Worm (Caenorhabditis elegans) whole organism, L4 larva: ENCODE measurements around the gene crls-1.

Experiments
- F26F4.8 ChIP-seq: fragments of 200-800 bp; sonication (Bioruptor generic); conservative IDR thresholded peaks from 2 replicates; pipeline ENCODE4 v1.3.6; 2022; ENCODE audit warnings: missing genetic modification characterization, missing compliant biosample characterization
- F37D6.2 ChIP-seq: sonication (generic microtip); optimal IDR thresholded peaks from 2 replicates; lab custom pipeline; 2016; ENCODE audit warnings: mild to moderate bottlenecking, missing genetic modification characterization, missing compliant biosample characterization
- R02D3.7 ChIP-seq: fragments of 150-350 bp; sonication (generic microtip); optimal IDR thresholded peaks from 3 replicates; lab custom pipeline; 2014; ENCODE audit warnings: missing biosample characterization, missing genetic modification characterization
- T20F7.1 ChIP-seq: fragments of 200-800 bp; sonication (Bioruptor generic); optimal IDR thresholded peaks from 2 replicates; lab custom pipeline; 2018; ENCODE audit warnings: mild to moderate bottlenecking, missing genetic modification characterization, missing compliant biosample characterization
- T26A8.4 ChIP-seq: fragments of 200-800 bp; sonication (Bioruptor generic); IDR thresholded peaks from 2 replicates; pipeline ENCODE4 v1.3.6; 2022; ENCODE audit warnings: missing genetic modification characterization, missing compliant biosample characterization
- ZK546.5 ChIP-seq, 2 experiments: sonication (generic microtip); optimal IDR thresholded peaks; 2 replicates each; lab custom pipeline; 2017; ENCODE audit warnings: missing biosample characterization in 2 of 2, missing genetic modification characterization in 2 of 2
- aha-1 ChIP-seq: fragments of 150-350 bp; peaks from one replicate; lab custom pipeline; 2014; ENCODE audit warnings: missing biosample characterization, missing genetic modification characterization
- ama-1 ChIP-seq: fragments of 150-350 bp; optimal IDR thresholded peaks from 2 replicates; lab custom pipeline; 2014; ENCODE audit warnings: inconsistent platforms, mixed read lengths
- arid-1 ChIP-seq: fragments of 200-800 bp; sonication (Bioruptor generic); conservative IDR thresholded peaks from 2 replicates; pipeline ENCODE4 v1.3.6; 2022; ENCODE audit warnings: missing genetic modification reagents, missing genetic modification characterization, missing compliant biosample characterization
- attf-4 ChIP-seq: sonication (generic microtip); optimal IDR thresholded peaks from 3 replicates; lab custom pipeline; 2017; ENCODE audit warnings: missing biosample characterization, missing genetic modification characterization
- ceh-44 ChIP-seq: fragments of 200-800 bp; sonication (Bioruptor generic); IDR thresholded peaks from 2 replicates; pipeline ENCODE4 v1.3.6; 2022; ENCODE audit warnings: missing genetic modification reagents, missing genetic modification characterization, missing compliant biosample characterization
- daf-16 ChIP-seq, 3 experiments: sonication (generic microtip); optimal IDR thresholded peaks; 2 replicates each; lab custom pipeline; 2016 to 2017; ENCODE audit warnings: missing genetic modification characterization in 3 of 3, missing genetic modification reagents in 3 of 3, mild to moderate bottlenecking in 2 of 3, missing compliant biosample characterization in 2 of 3, missing biosample characterization in 1 of 3, moderate library complexity in 1 of 3
- daf-19 ChIP-seq: fragments of 200-800 bp; sonication (Bioruptor generic); conservative IDR thresholded peaks from 2 replicates; pipeline ENCODE4 v1.3.6; 2022; ENCODE audit warnings: missing genetic modification characterization, missing compliant biosample characterization
- daf-8 ChIP-seq: fragments of 200-800 bp; sonication (Bioruptor generic); IDR thresholded peaks from 2 replicates; pipeline ENCODE4 v1.3.6; 2022; ENCODE audit warnings: missing genetic modification characterization, missing compliant biosample characterization
- dmd-6 ChIP-seq: fragments of 200-800 bp; sonication (Bioruptor generic); IDR thresholded peaks from 2 replicates; pipeline ENCODE4 v1.3.6; 2022; ENCODE audit warnings: missing genetic modification reagents, missing genetic modification characterization, missing compliant biosample characterization
- dmd-9 ChIP-seq: fragments of 200-800 bp; sonication (Bioruptor generic); IDR thresholded peaks from 2 replicates; pipeline ENCODE4 v1.3.6; 2022; ENCODE audit warnings: missing genetic modification reagents, missing genetic modification characterization, missing compliant biosample characterization
- dpl-1 ChIP-seq: fragments of 150-350 bp; optimal IDR thresholded peaks from 2 replicates; lab custom pipeline; 2014; ENCODE audit warnings: missing biosample characterization, missing genetic modification reagents, missing genetic modification characterization
- dve-1 ChIP-seq: sonication (generic microtip); optimal IDR thresholded peaks from 2 replicates; lab custom pipeline; 2017; ENCODE audit warnings: antibody characterized with exemption, mild to moderate bottlenecking, missing genetic modification characterization, missing compliant biosample characterization; ENCODE audit not compliant: insufficient read depth
- egl-27 ChIP-seq: sonication (generic microtip); optimal IDR thresholded peaks from 3 replicates; lab custom pipeline; 2017; ENCODE audit warnings: missing biosample characterization, missing genetic modification reagents, missing genetic modification characterization
- egl-43 ChIP-seq: fragments of 200-800 bp; sonication (Bioruptor generic); IDR thresholded peaks from 2 replicates; pipeline ENCODE4 v1.3.6; 2022; ENCODE audit warnings: missing genetic modification reagents, missing genetic modification characterization, missing compliant biosample characterization
- fkh-10 ChIP-seq: fragments of 150-350 bp; optimal IDR thresholded peaks from 2 replicates; lab custom pipeline; 2014; ENCODE audit warnings: missing biosample characterization, missing genetic modification reagents, missing genetic modification characterization
- fos-1 ChIP-seq: fragments of 150-350 bp; optimal IDR thresholded peaks from 2 replicates; lab custom pipeline; 2014; ENCODE audit warnings: missing biosample characterization, missing genetic modification characterization
- gei-8 ChIP-seq: fragments of 200-800 bp; sonication (Bioruptor generic); optimal IDR thresholded peaks from 2 replicates; lab custom pipeline; 2018; ENCODE audit warnings: mild to moderate bottlenecking, missing genetic modification characterization, missing compliant biosample characterization
- hif-1 ChIP-seq, 2 experiments: sonication (generic microtip); optimal IDR thresholded peaks; 2 replicates each; lab custom pipeline; 2016 to 2017; ENCODE audit warnings: missing compliant biosample characterization in 2 of 2, missing genetic modification characterization in 2 of 2, missing genetic modification reagents in 2 of 2, missing genotype in 2 of 2, mild to moderate bottlenecking in 1 of 2
- hlh-30 ChIP-seq: sonication (generic microtip); optimal IDR thresholded peaks from 2 replicates; lab custom pipeline; 2017; ENCODE audit warnings: antibody characterized with exemption, mild to moderate bottlenecking, missing genetic modification characterization, missing compliant biosample characterization; ENCODE audit not compliant: insufficient read depth
- jun-1 ChIP-seq: fragments of 150-350 bp; optimal IDR thresholded peaks from 2 replicates; lab custom pipeline; 2014; ENCODE audit warnings: missing biosample characterization, missing genetic modification reagents, missing genetic modification characterization
- lim-7 ChIP-seq: fragments of 200-800 bp; sonication (Bioruptor generic); IDR thresholded peaks from 2 replicates; pipeline ENCODE4 v1.3.6; 2022; ENCODE audit warnings: missing genetic modification characterization, missing compliant biosample characterization
- lin-1 ChIP-seq: fragments of 200-800 bp; sonication (Bioruptor generic); IDR thresholded peaks from 2 replicates; pipeline ENCODE4 v1.3.6; 2022; ENCODE audit warnings: missing genetic modification reagents, missing genetic modification characterization, missing compliant biosample characterization
- lsy-2 ChIP-seq, 2 experiments: fragments of 150-350 bp in 1 of 2; sonication (generic microtip) in 1 of 2; optimal IDR thresholded peaks; 2 replicates each; lab custom pipeline; 2014 to 2017; ENCODE audit warnings: missing biosample characterization in 2 of 2, missing genetic modification characterization in 2 of 2
- madf-5 ChIP-seq, 2 experiments: fragments of 200-800 bp; sonication (Bioruptor generic); IDR thresholded peaks; 2 replicates each; pipeline ENCODE4 v1.3.6; 2022; ENCODE audit warnings: missing compliant biosample characterization in 2 of 2, missing genetic modification characterization in 2 of 2
- mdt-29 ChIP-seq: fragments of 200-800 bp; sonication (Bioruptor generic); IDR thresholded peaks from 2 replicates; pipeline ENCODE4 v1.3.6; 2022; ENCODE audit warnings: missing genetic modification reagents, missing genetic modification characterization, missing compliant biosample characterization
- mep-1 ChIP-seq: fragments of 150-350 bp; sonication (generic microtip); optimal IDR thresholded peaks from 3 replicates; lab custom pipeline; 2014; ENCODE audit warnings: missing biosample characterization, missing genetic modification characterization
- mes-2 ChIP-seq: sonication (generic microtip); optimal IDR thresholded peaks from 2 replicates; lab custom pipeline; 2016; ENCODE audit warnings: missing genotype, mild to moderate bottlenecking, missing genetic modification characterization, missing compliant biosample characterization; ENCODE audit not compliant: poor library complexity, severe bottlenecking
- mxl-3 ChIP-seq: fragments of 200-800 bp; sonication (Bioruptor generic); optimal IDR thresholded peaks from 2 replicates; lab custom pipeline; 2018; ENCODE audit warnings: mild to moderate bottlenecking, missing genetic modification characterization, missing compliant biosample characterization
- nhr-11 ChIP-seq: fragments of 150-350 bp; optimal IDR thresholded peaks from 2 replicates; lab custom pipeline; 2014; ENCODE audit warnings: missing biosample characterization, missing genetic modification characterization
- nhr-48 ChIP-seq: sonication (generic microtip); optimal IDR thresholded peaks from 2 replicates; lab custom pipeline; 2016; ENCODE audit warnings: mild to moderate bottlenecking, missing genetic modification characterization, missing compliant biosample characterization
- nhr-6 ChIP-seq: fragments of 150-350 bp; optimal IDR thresholded peaks from 2 replicates; lab custom pipeline; 2014; ENCODE audit warnings: missing biosample characterization, missing genetic modification characterization
- pha-4 ChIP-seq, 2 experiments: fragments of 150-350 bp in 1 of 2; fragments of 200-800 bp in 1 of 2; sonication (Bioruptor generic) in 1 of 2; IDR thresholded peaks in 1 of 2; optimal IDR thresholded peaks in 1 of 2; 2 replicates each; pipeline versions ENCODE4 v1.3.6 to Lab custom; 2014 to 2022; ENCODE audit warnings: missing genetic modification characterization in 2 of 2, missing genetic modification reagents in 2 of 2, missing biosample characterization in 1 of 2, missing compliant biosample characterization in 1 of 2
- pqm-1 ChIP-seq: sonication (generic microtip); optimal IDR thresholded peaks from 2 replicates; lab custom pipeline; 2017; ENCODE audit warnings: missing biosample characterization, missing genetic modification characterization
- saeg-2 ChIP-seq: fragments of 200-800 bp; sonication (Bioruptor generic); IDR thresholded peaks from 2 replicates; pipeline ENCODE4 v1.3.6; 2022; ENCODE audit warnings: missing genetic modification reagents, missing genetic modification characterization, missing compliant biosample characterization
- set-16 ChIP-seq: fragments of 200-800 bp; sonication (Bioruptor generic); IDR thresholded peaks from 2 replicates; pipeline ENCODE4 v1.3.6; 2022; ENCODE audit warnings: missing genetic modification reagents, missing genetic modification characterization, missing compliant biosample characterization
- snpc-1.2 ChIP-seq: fragments of 200-800 bp; sonication (Bioruptor generic); IDR thresholded peaks from 2 replicates; pipeline ENCODE4 v1.3.6; 2022; ENCODE audit warnings: missing genetic modification reagents, missing genetic modification characterization, missing compliant biosample characterization
- snpc-4 ChIP-seq: fragments of 150-350 bp; optimal IDR thresholded peaks from 2 replicates; lab custom pipeline; 2014; ENCODE audit warnings: missing biosample characterization, missing genetic modification characterization
- tra-1 ChIP-seq: fragments of 200-800 bp; sonication (Bioruptor generic); IDR thresholded peaks from 2 replicates; pipeline ENCODE4 v1.3.6; 2022; ENCODE audit warnings: missing genetic modification reagents, missing genetic modification characterization, missing compliant biosample characterization
- unc-62 ChIP-seq, 3 experiments: fragments of 150-350 bp in 1 of 3; sonication (generic microtip); optimal IDR thresholded peaks in 2 of 3; peaks in 1 of 3; 1 replicate in 1 of 3; 2 replicates in 2 of 3; lab custom pipeline; 2014 to 2017; ENCODE audit warnings: missing biosample characterization in 3 of 3, missing genetic modification characterization in 3 of 3, missing genetic modification reagents in 3 of 3, missing genotype in 1 of 3
- vab-7 ChIP-seq: fragments of 200-800 bp; sonication (Bioruptor generic); IDR thresholded peaks from 2 replicates; pipeline ENCODE4 v1.3.6; 2022; ENCODE audit warnings: missing genetic modification reagents, missing genetic modification characterization, missing compliant biosample characterization
- zfp-2 ChIP-seq: sonication (generic microtip); optimal IDR thresholded peaks from 2 replicates; lab custom pipeline; 2016; ENCODE audit warnings: mild to moderate bottlenecking, missing genetic modification characterization, missing compliant biosample characterization
- ztf-7 ChIP-seq: fragments of 150-350 bp; optimal IDR thresholded peaks from 2 replicates; lab custom pipeline; 2014; ENCODE audit warnings: missing biosample characterization, missing genetic modification characterization

Gene crls-1

DNA sequence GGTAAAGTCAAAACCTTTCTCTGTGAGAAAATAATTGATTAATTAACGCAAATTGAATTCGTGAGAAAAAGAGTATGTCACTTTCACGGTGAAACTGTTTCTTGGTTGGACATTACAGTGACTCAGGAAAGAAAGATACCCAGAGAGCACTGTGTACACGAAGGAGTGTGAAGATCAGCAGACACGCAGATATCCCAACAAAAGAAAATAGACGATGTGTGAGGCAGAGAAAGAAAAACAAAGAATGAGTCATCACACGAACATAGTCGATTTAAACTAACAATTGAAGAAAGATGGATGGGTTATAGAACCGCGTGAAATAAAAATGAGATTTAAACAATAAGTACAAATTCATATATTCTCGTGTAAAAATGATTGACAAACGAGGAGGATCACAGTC, 1.7 kb downstream of the crls-1 start:
- TF ChIP-seq ztf-7 (tag; lab: Kevin White, UChicago), result no peak
- no peak for TF ChIP-seq snpc-1.2
- TF ChIP-seq saeg-2 (GFP tag; lab: Robert Waterston, UW), result no peak
- no peak for TF ChIP-seq fos-1 (tag; lab: Kevin White, UChicago)
- peak; percentile 43 for TF ChIP-seq jun-1 (tag; lab: Kevin White, UChicago)
- no peak for TF ChIP-seq dmd-9 (GFP tag; lab: Robert Waterston, UW)
- TF ChIP-seq unc-62 (GFP tag; optimal IDR thresholded peaks at IDR 0.05 in 1 of 2; lab: Kevin White, UChicago), result peak in 1 of 2 experiments; percentile 95
- TF ChIP-seq unc-62 (tag; optimal IDR thresholded peaks at IDR 0.05; lab: Kevin White, UChicago), result no peak
- no peak for TF ChIP-seq F37D6.2
- no peak for TF ChIP-seq ZK546.5 (tag; optimal IDR thresholded peaks at IDR 0.05; lab: Kevin White, UChicago)
- no peak for TF ChIP-seq fkh-10
- no peak for TF ChIP-seq ceh-44 (GFP tag; lab: Robert Waterston, UW)
- TF ChIP-seq vab-7 (GFP tag; lab: Robert Waterston, UW), result no peak
- TF ChIP-seq tra-1 (GFP tag; lab: Robert Waterston, UW), result no peak
- TF ChIP-seq pha-4 (GFP tag; IDR thresholded peaks at IDR 0.05; lab: Robert Waterston, UW), result no peak
- TF ChIP-seq pha-4 (tag; optimal IDR thresholded peaks at IDR 0.05; lab: Kevin White, UChicago), result no peak
- TF ChIP-seq egl-43 (GFP tag; lab: Robert Waterston, UW), result no peak
- TF ChIP-seq nhr-48 (tag; lab: Kevin White, UChicago), result no peak
- no peak for TF ChIP-seq snpc-4 (tag; lab: Kevin White, UChicago)
- TF ChIP-seq lim-7 (GFP tag; lab: Robert Waterston, UW), result no peak
- TF ChIP-seq T26A8.4 (GFP tag; lab: Robert Waterston, UW), result peak; percentile 46; the same call in 1 of the 2 replicates
- TF ChIP-seq daf-8 (GFP tag; lab: Robert Waterston, UW), result no peak
- no peak for TF ChIP-seq mdt-29
- TF ChIP-seq hif-1 (tag; optimal IDR thresholded peaks at IDR 0.05; lab: Kevin White, UChicago), result no peak
- TF ChIP-seq daf-16 (GFP tag; optimal IDR thresholded peaks at IDR 0.05; lab: Kevin White, UChicago), result no peak
- no peak for TF ChIP-seq daf-16 (tag; optimal IDR thresholded peaks at IDR 0.05; lab: Kevin White, UChicago)
- TF ChIP-seq egl-27, result no peak
- no peak for TF ChIP-seq madf-5 (GFP tag; IDR thresholded peaks at IDR 0.05; lab: Robert Waterston, UW)
- peak; percentile 62 for TF ChIP-seq nhr-6
- no peak for TF ChIP-seq pqm-1
- no peak for TF ChIP-seq dpl-1 (GFP tag; lab: Kevin White, UChicago)
- peak; percentile 22 for TF ChIP-seq mep-1 (tag; lab: Kevin White, UChicago)
- TF ChIP-seq set-16 (GFP tag; lab: Robert Waterston, UW), result no peak
- TF ChIP-seq lsy-2 (tag; optimal IDR thresholded peaks at IDR 0.05; lab: Kevin White, UChicago), result no peak
- TF ChIP-seq R02D3.7 (tag; lab: Kevin White, UChicago), result no peak
- peak; percentile 46 for TF ChIP-seq hlh-30 (tag; lab: Kevin White, UChicago)
- no peak for TF ChIP-seq mxl-3 (GFP tag; lab: Kevin White, UChicago)
- no peak for TF ChIP-seq dmd-6 (GFP tag; lab: Robert Waterston, UW)
- no peak for TF ChIP-seq attf-4 (tag; lab: Kevin White, UChicago)
- no peak for TF ChIP-seq aha-1 (tag; lab: Kevin White, UChicago)
- TF ChIP-seq arid-1, result no peak
- TF ChIP-seq lin-1 (GFP tag; lab: Robert Waterston, UW), result no peak
- TF ChIP-seq dve-1, result peak; percentile 39
- no peak for TF ChIP-seq daf-19 (GFP tag; lab: Robert Waterston, UW)
- no peak for TF ChIP-seq T20F7.1 (GFP tag; lab: Kevin White, UChicago)
- TF ChIP-seq ama-1, result no peak
- TF ChIP-seq F26F4.8, result no peak
- TF ChIP-seq nhr-11 (tag; lab: Kevin White, UChicago), result no peak
- TF ChIP-seq zfp-2, result no peak
- TF ChIP-seq gei-8 (GFP tag; lab: Kevin White, UChicago), result no peak
- peak; percentile 9 for TF ChIP-seq mes-2 (tag; lab: Kevin White, UChicago)
